Fruit fly (Drosophila melanogaster): ENCODE measurements around the gene CG17129.

- no peak for TF ChIP-seq psq (GFP tag; optimal IDR thresholded peaks at IDR 0.05)
- TF ChIP-seq brk (GFP tag; optimal IDR thresholded peaks at IDR 0.05) = no peak
- no peak for TF ChIP-seq dl (GFP tag; optimal IDR thresholded peaks at IDR 0.05; ENCODE audit: insufficient read depth in 1 of 2, partially characterized antibody in 2 of 2)
- no peak for TF ChIP-seq Jra (GFP tag; optimal IDR thresholded peaks at IDR 0.05)
- TF ChIP-seq pan (optimal IDR thresholded peaks at IDR 0.05) = no peak
- no peak for TF ChIP-seq Myc (optimal IDR thresholded peaks at IDR 0.05)
- TF ChIP-seq Dfd (GFP tag; optimal IDR thresholded peaks at IDR 0.05) = no peak
- no peak for TF ChIP-seq foxo (GFP tag; optimal IDR thresholded peaks at IDR 0.05)
- TF ChIP-seq woc (GFP tag; optimal IDR thresholded peaks at IDR 0.05) = no peak
- TF ChIP-seq Vsx2 (GFP tag; optimal IDR thresholded peaks at IDR 0.05; ENCODE audit: partially characterized antibody) = no peak
- TF ChIP-seq Abd-B (GFP tag; optimal IDR thresholded peaks at IDR 0.05) = no peak
- no peak for TF ChIP-seq GATAd (GFP tag; optimal IDR thresholded peaks at IDR 0.05)
- TF ChIP-seq Sp1 (GFP tag; optimal IDR thresholded peaks at IDR 0.05) = no peak
Measured at dm6 chr3L:721026-721425, 40.9 kb upstream of the CG17129 start.
